Worm (Caenorhabditis elegans) whole organism, mixed stage, embryonic: ENCODE measurements around the gene cank-26.

Source experiments
- mep-1 ChIP-seq: fragments of 150-350 bp; optimal IDR thresholded peaks from 2 replicates; lab custom pipeline; 2017; ENCODE audit warnings: missing biosample characterization, missing genetic modification reagents, missing genetic modification characterization, inconsistent platforms
- snpc-4 ChIP-seq: fragments of 150-350 bp; optimal IDR thresholded peaks from 2 replicates; lab custom pipeline; 2014; ENCODE audit warnings: missing biosample characterization, missing genetic modification characterization
- unc-120 ChIP-seq: sonication (generic microtip); optimal IDR thresholded peaks from 2 replicates; lab custom pipeline; 2017; ENCODE audit warnings: missing genetic modification characterization, missing compliant biosample characterization; ENCODE audit not compliant: poor library complexity, severe bottlenecking
- ztf-11 ChIP-seq: fragments of 150-350 bp; optimal IDR thresholded peaks from 2 replicates; lab custom pipeline; 2014; ENCODE audit warnings: missing biosample characterization, missing genetic modification characterization

- TF ChIP-seq ztf-11 (tag; lab: Kevin White, UChicago): no peak
- no peak for TF ChIP-seq unc-120
- TF ChIP-seq snpc-4 (tag; lab: Kevin White, UChicago): no peak
- no peak for TF ChIP-seq mep-1 (tag; lab: Kevin White, UChicago)
Measured at ce11 chrII:3965665-3966416, 9.0 kb downstream of the cank-26 start.
